Fruit fly (Drosophila melanogaster): ENCODE measurements around the gene CG14711.

- no peak for TF ChIP-seq Myc (optimal IDR thresholded peaks at IDR 0.05)
- TF ChIP-seq psq (optimal IDR thresholded peaks at IDR 0.05): no peak
These were observed 39.5 kb downstream of the CG14711 start for dm6 chr3R:11662617-11663016.
